ENCODE assay signal across 1 fruit fly cellular context in genomic region chr2L:6078757-6079351, dm6.
TF ChIP-seq lines count a peak whose summit lies in the region.

No protein-coding gene starts in this region.

TF ChIP-seq in whole organism, embryonic, 481 proteins besides CTCF, POLR2A, EP300 and RAD21 (continued from another document):
- no peak for TF ChIP-seq CG4328 (GFP tag; optimal IDR thresholded peaks at IDR 0.05; lab: Kevin White, UChicago)
- peak; percentile 79 for TF ChIP-seq Blimp-1 (GFP tag; optimal IDR thresholded peaks at IDR 0.05; lab: Kevin White, UChicago)
- TF ChIP-seq E2f2 (GFP tag; IDR thresholded peaks at IDR 0.05; lab: Robert Waterston, UW): no peak
- TF ChIP-seq CG14860 (GFP tag; IDR thresholded peaks at IDR 0.05; lab: Robert Waterston, UW; ENCODE audit: partially characterized antibody): peak; percentile 20; the same call in 1 of the 3 replicates
- TF ChIP-seq gcm (GFP tag; optimal IDR thresholded peaks at IDR 0.05; lab: Kevin White, UChicago): peak; percentile 94
- peak in 1 of 2 experiments; percentile 98 for TF ChIP-seq tll (GFP tag; optimal IDR thresholded peaks at IDR 0.05; lab: Kevin White, UChicago)
- peak in 1 of 2 experiments; percentile 34 for TF ChIP-seq Hr78 (GFP tag; optimal IDR thresholded peaks at IDR 0.05; lab: Kevin White, UChicago)
- TF ChIP-seq fd96Cb (tag; optimal IDR thresholded peaks at IDR 0.05; lab: Kevin White, UChicago): no peak
- no peak for TF ChIP-seq BtbVII (GFP tag; optimal IDR thresholded peaks at IDR 0.05; lab: Kevin White, UChicago)
- no peak for TF ChIP-seq NK7.1 (GFP tag; optimal IDR thresholded peaks at IDR 0.05; lab: Kevin White, UChicago)
- TF ChIP-seq CG16813 (GFP tag; IDR thresholded peaks at IDR 0.05; lab: Robert Waterston, UW; ENCODE audit: partially characterized antibody): 0 out of 3 replicates have a peak, but pooled peaks have one; percentile 28
- TF ChIP-seq Hmr (GFP tag; optimal IDR thresholded peaks at IDR 0.05; lab: Kevin White, UChicago): no peak
- TF ChIP-seq gfzf (GFP tag; optimal IDR thresholded peaks at IDR 0.05; lab: Kevin White, UChicago): no peak
- TF ChIP-seq HmgD (GFP tag; optimal IDR thresholded peaks at IDR 0.05; lab: Kevin White, UChicago): peak; percentile 58
- TF ChIP-seq CHES-1-like (GFP tag; optimal IDR thresholded peaks at IDR 0.05; lab: Kevin White, UChicago): no peak
- TF ChIP-seq exex (tag; optimal IDR thresholded peaks at IDR 0.05; lab: Kevin White, UChicago): no peak
- TF ChIP-seq rib (GFP tag; IDR thresholded peaks at IDR 0.05; lab: Robert Waterston, UW): peak; percentile 92
- no peak for TF ChIP-seq CG15073 (GFP tag; optimal IDR thresholded peaks at IDR 0.05; lab: Kevin White, UChicago)
- TF ChIP-seq sens (GFP tag; lab: Kevin White, UChicago): peak; percentile 78
- TF ChIP-seq Lpt (GFP tag; optimal IDR thresholded peaks at IDR 0.05; lab: Kevin White, UChicago): peak; percentile 92
- TF ChIP-seq CkIIα-i1 (GFP tag; IDR thresholded peaks at IDR 0.05; lab: Robert Waterston, UW): no peak
- no peak for TF ChIP-seq H2.0 (GFP tag; IDR thresholded peaks at IDR 0.05; lab: Robert Waterston, UW)
- TF ChIP-seq CG8478 (optimal IDR thresholded peaks at IDR 0.05; lab: Kevin White, UChicago): peak; percentile 75
- TF ChIP-seq CG6765 (GFP tag; optimal IDR thresholded peaks at IDR 0.05; lab: Kevin White, UChicago): no peak
- no peak for TF ChIP-seq CG10321 (GFP tag; IDR thresholded peaks at IDR 0.05; lab: Robert Waterston, UW)
- no peak for TF ChIP-seq schlank (tag; optimal IDR thresholded peaks at IDR 0.05; lab: Kevin White, UChicago)
- TF ChIP-seq sim (GFP tag; IDR thresholded peaks at IDR 0.05; lab: Robert Waterston, UW): no peak
- no peak for TF ChIP-seq onecut (GFP tag; IDR thresholded peaks at IDR 0.05; lab: Robert Waterston, UW)
- TF ChIP-seq eve (GFP tag; optimal IDR thresholded peaks at IDR 0.05; lab: Kevin White, UChicago): no peak
- 0 out of 2 replicates have a peak, but pooled peaks have one; percentile 27 for TF ChIP-seq Scr (GFP tag; IDR thresholded peaks at IDR 0.05; lab: Robert Waterston, UW; ENCODE audit: partially characterized antibody)
- no peak for TF ChIP-seq pita (GFP tag; optimal IDR thresholded peaks at IDR 0.05; lab: Kevin White, UChicago)
- TF ChIP-seq otp (GFP tag; IDR thresholded peaks at IDR 0.05; lab: Robert Waterston, UW): 0 out of 3 replicates have a peak, but pooled peaks have one; percentile 36
- peak; percentile 6 for TF ChIP-seq Ets97D (GFP tag; optimal IDR thresholded peaks at IDR 0.05; lab: Kevin White, UChicago)
- 0 out of 2 replicates have a peak, but pooled peaks have one; percentile 20 for TF ChIP-seq amos (GFP tag; IDR thresholded peaks at IDR 0.05; lab: Robert Waterston, UW; ENCODE audit: partially characterized antibody)
- peak; percentile 30 for TF ChIP-seq D19A (tag; optimal IDR thresholded peaks at IDR 0.05; lab: Kevin White, UChicago)
- TF ChIP-seq CG32532 (GFP tag; IDR thresholded peaks at IDR 0.05; lab: Robert Waterston, UW): no peak
- no peak for TF ChIP-seq CG12219 (GFP tag; optimal IDR thresholded peaks at IDR 0.05; lab: Kevin White, UChicago)
- TF ChIP-seq ems (GFP tag; optimal IDR thresholded peaks at IDR 0.05; lab: Kevin White, UChicago): no peak
- no peak for TF ChIP-seq wor (GFP tag; IDR thresholded peaks at IDR 0.05; lab: Robert Waterston, UW)
- peak; percentile 13; the same call in 1 of the 2 replicates for TF ChIP-seq ara (GFP tag; IDR thresholded peaks at IDR 0.05; lab: Robert Waterston, UW)
- TF ChIP-seq kah (GFP tag; optimal IDR thresholded peaks at IDR 0.05; lab: Kevin White, UChicago): peak; percentile 46
- no peak for TF ChIP-seq CG15601 (tag; optimal IDR thresholded peaks at IDR 0.05; lab: Kevin White, UChicago)
- peak; percentile 98 for TF ChIP-seq cwo (GFP tag; optimal IDR thresholded peaks at IDR 0.05; lab: Kevin White, UChicago)
- no peak for TF ChIP-seq Ptx1 (GFP tag; IDR thresholded peaks at IDR 0.05; lab: Robert Waterston, UW)
- no peak for TF ChIP-seq CG7372 (GFP tag; IDR thresholded peaks at IDR 0.05; lab: Robert Waterston, UW)
- TF ChIP-seq CG7556 (GFP tag; optimal IDR thresholded peaks at IDR 0.05; lab: Kevin White, UChicago): no peak
- TF ChIP-seq tx (GFP tag; optimal IDR thresholded peaks at IDR 0.05; lab: Kevin White, UChicago): no peak
- no peak for TF ChIP-seq toy (GFP tag; IDR thresholded peaks at IDR 0.05; lab: Robert Waterston, UW)
- 0 out of 2 replicates have a peak, but pooled peaks have one; percentile 14 for TF ChIP-seq Awh (GFP tag; IDR thresholded peaks at IDR 0.05; lab: Robert Waterston, UW)
- no peak for TF ChIP-seq Dbx (GFP tag; IDR thresholded peaks at IDR 0.05; lab: Robert Waterston, UW)
- peak; percentile 82 for TF ChIP-seq cg (GFP tag; optimal IDR thresholded peaks at IDR 0.05; lab: Kevin White, UChicago)
- TF ChIP-seq CG4404 (GFP tag; IDR thresholded peaks at IDR 0.05; lab: Robert Waterston, UW): no peak
